Worm (Caenorhabditis elegans) whole organism, L1 larva: ENCODE data around the gene clec-75.

Source experiments
- aly-2 ChIP-seq: fragments of 150-350 bp; optimal IDR thresholded peaks from 2 replicates; lab custom pipeline; 2014; ENCODE audit warnings: missing biosample characterization, missing genetic modification characterization
- ces-1 ChIP-seq: fragments of 150-350 bp; optimal IDR thresholded peaks from 2 replicates; lab custom pipeline; 2014; ENCODE audit warnings: missing biosample characterization, missing genetic modification reagents, missing genetic modification characterization
- efl-3 ChIP-seq: fragments of 200-800 bp; sonication (Bioruptor generic); optimal IDR thresholded peaks from 2 replicates; lab custom pipeline; 2018; ENCODE audit warnings: mild to moderate bottlenecking, missing genetic modification characterization, missing compliant biosample characterization
- hlh-17 ChIP-seq: fragments of 200-800 bp; sonication (Bioruptor generic); optimal IDR thresholded peaks from 2 replicates; lab custom pipeline; 2018; ENCODE audit warnings: missing genetic modification characterization, mild to moderate bottlenecking, missing compliant biosample characterization, moderate library complexity, borderline replicate concordance
- lin-15B ChIP-seq: fragments of 150-350 bp; sonication (generic microtip); optimal IDR thresholded peaks from 3 replicates; lab custom pipeline; 2014; ENCODE audit warnings: missing biosample characterization, missing genetic modification characterization
- nhr-28 ChIP-seq: fragments of 150-350 bp; optimal IDR thresholded peaks from 2 replicates; lab custom pipeline; 2014; ENCODE audit warnings: missing biosample characterization, missing genetic modification characterization

ce11 chrIV:3921898-3922297 lies 38.6 kb upstream of the clec-75 start, which contains the start of gene clec-67:
- TF ChIP-seq aly-2 (tag; lab: Kevin White, UChicago) (no peak), efl-3 (no peak), hlh-17 (GFP tag; lab: Kevin White, UChicago) (no peak), ces-1 (GFP tag; lab: Kevin White, UChicago) (no peak), nhr-28 (no peak), lin-15B (tag; lab: Kevin White, UChicago) (no peak)
